Worm (Caenorhabditis elegans) whole organism, midembryonic: ENCODE results near the gene T09B9.1.

Experiments used
- T22C8.4 ChIP-seq: fragments of 200-800 bp; sonication (Bioruptor generic); IDR thresholded peaks from 2 replicates; pipeline ENCODE4 v1.3.6; 2022; ENCODE audit warnings: missing genetic modification characterization, missing compliant biosample characterization
- cog-1 ChIP-seq: sonication (generic microtip); optimal IDR thresholded peaks from 2 replicates; lab custom pipeline; 2016; ENCODE audit warnings: missing genetic modification characterization, missing compliant biosample characterization
- flt-1 ChIP-seq: fragments of 200-800 bp; sonication (Bioruptor generic); IDR thresholded peaks from 2 replicates; pipeline ENCODE4 v1.3.6; 2022; ENCODE audit warnings: missing genetic modification characterization, missing compliant biosample characterization
- med-1 ChIP-seq: sonication (generic microtip); optimal IDR thresholded peaks from 2 replicates; lab custom pipeline; 2017; ENCODE audit warnings: missing genetic modification characterization, mild to moderate bottlenecking, missing compliant biosample characterization, antibody characterized with exemption, missing genetic modification reagents; ENCODE audit not compliant: insufficient read depth
- ztf-29 ChIP-seq: fragments of 200-800 bp; sonication (Bioruptor generic); IDR thresholded peaks from 2 replicates; pipeline ENCODE4 v1.3.6; 2022; ENCODE audit warnings: missing genetic modification reagents, missing genetic modification characterization, missing compliant biosample characterization

- TF ChIP-seq flt-1 (GFP tag; lab: Robert Waterston, UW) (no peak), cog-1 (tag; lab: Kevin White, UChicago) (no peak), ztf-29 (GFP tag; lab: Robert Waterston, UW) (no peak), T22C8.4 (GFP tag; lab: Robert Waterston, UW) (no peak), med-1 (GFP tag; lab: Kevin White, UChicago) (no peak)
These were observed 47.7 kb downstream of the T09B9.1 start for ce11 chrX:9804735-9805134.
